Fruit fly (Drosophila melanogaster): ENCODE data around the gene CG31274.

The CG31274 gene

DNA sequence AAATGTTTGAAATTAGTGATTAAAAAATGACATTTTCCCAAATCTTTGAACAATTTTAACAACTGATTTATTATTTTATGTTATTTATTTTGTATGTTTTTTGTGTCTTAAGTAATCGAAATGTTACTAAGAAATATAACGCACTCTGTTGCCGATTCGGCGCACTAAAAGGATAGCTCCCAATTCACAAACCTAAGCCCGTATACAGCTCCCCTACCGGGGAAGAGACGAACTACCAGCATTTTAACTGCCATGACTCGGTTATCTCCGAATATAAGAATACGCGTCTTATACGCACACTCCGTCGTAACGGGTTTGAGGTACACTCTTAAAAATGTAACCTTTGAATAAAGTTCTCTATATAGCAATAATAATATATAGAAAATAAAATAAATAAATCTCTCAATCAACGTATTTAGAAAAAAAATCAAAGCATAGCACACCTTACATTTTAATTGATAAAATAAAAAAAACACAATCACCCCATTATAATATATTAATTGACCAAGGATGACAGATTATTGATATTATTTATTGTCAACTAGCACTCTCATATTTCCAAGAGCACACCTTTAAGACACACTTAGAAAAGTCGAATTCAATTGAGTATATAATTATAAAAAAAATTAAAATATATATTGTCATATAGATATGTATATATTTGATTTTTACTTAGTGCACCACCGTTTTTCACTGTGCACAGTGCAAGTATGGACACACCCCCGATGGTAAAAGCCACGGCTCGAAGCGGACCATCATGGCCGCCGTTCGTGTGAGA is 34.9 kb upstream of the CG31274 start (continued):
- TF ChIP-seq sisA (GFP tag; IDR thresholded peaks at IDR 0.05), result peak; percentile 53
- TF ChIP-seq CG4424 (GFP tag; optimal IDR thresholded peaks at IDR 0.05), result peak; percentile 89
- no peak for TF ChIP-seq z (GFP tag; IDR thresholded peaks at IDR 0.05)
- no peak for TF ChIP-seq lbe (GFP tag; optimal IDR thresholded peaks at IDR 0.05)
- TF ChIP-seq Lpt (GFP tag; optimal IDR thresholded peaks at IDR 0.05), result no peak
- no peak for TF ChIP-seq Dfd (GFP tag; optimal IDR thresholded peaks at IDR 0.05)
- no peak for TF ChIP-seq dimm (GFP tag; IDR thresholded peaks at IDR 0.05)
- peak; percentile 39 for TF ChIP-seq wor (GFP tag; IDR thresholded peaks at IDR 0.05)
- peak; percentile 24 for TF ChIP-seq CG12769 (tag; optimal IDR thresholded peaks at IDR 0.05)
- TF ChIP-seq seq (GFP tag; IDR thresholded peaks at IDR 0.05), result 0 out of 2 replicates have a peak, but pooled peaks have one; percentile 34
- no peak for TF ChIP-seq CkIIα-i1 (GFP tag; IDR thresholded peaks at IDR 0.05)
- peak; percentile 63 for TF ChIP-seq psq (GFP tag; optimal IDR thresholded peaks at IDR 0.05)
- TF ChIP-seq D19A (tag; optimal IDR thresholded peaks at IDR 0.05), result peak; percentile 84
- peak; percentile 43 for TF ChIP-seq CG15514 (GFP tag; optimal IDR thresholded peaks at IDR 0.05)
- peak; percentile 71 for TF ChIP-seq scrt (GFP tag; optimal IDR thresholded peaks at IDR 0.05)
- no peak for TF ChIP-seq aop (GFP tag; IDR thresholded peaks at IDR 0.05)
- TF ChIP-seq vfl (GFP tag; optimal IDR thresholded peaks at IDR 0.05), result no peak
- TF ChIP-seq tup (GFP tag; optimal IDR thresholded peaks at IDR 0.05), result no peak
- TF ChIP-seq CG9876 (GFP tag; optimal IDR thresholded peaks at IDR 0.05), result peak; percentile 26
- peak; percentile 32 for TF ChIP-seq CG6272 (GFP tag; IDR thresholded peaks at IDR 0.05)
- no peak for TF ChIP-seq yki (optimal IDR thresholded peaks at IDR 0.05)
- peak in 1 of 2 experiments; percentile 61 for TF ChIP-seq Hr78 (GFP tag; optimal IDR thresholded peaks at IDR 0.05)
- no peak for TF ChIP-seq nau (GFP tag; optimal IDR thresholded peaks at IDR 0.05)
- peak; percentile 90 for TF ChIP-seq CG10209 (GFP tag; optimal IDR thresholded peaks at IDR 0.05)
- TF ChIP-seq BtbVII (GFP tag; optimal IDR thresholded peaks at IDR 0.05), result peak; percentile 83
- TF ChIP-seq H15 (GFP tag; IDR thresholded peaks at IDR 0.05), result no peak
- no peak for TF ChIP-seq Neu2 (GFP tag; optimal IDR thresholded peaks at IDR 0.05; ENCODE audit: borderline replicate concordance)
- no peak; the same call in 1 of the 2 replicates for TF ChIP-seq Awh (GFP tag; IDR thresholded peaks at IDR 0.05)
- peak; percentile 83 for TF ChIP-seq CG15696 (tag; optimal IDR thresholded peaks at IDR 0.05)
- no peak for TF ChIP-seq CG16813 (GFP tag; IDR thresholded peaks at IDR 0.05; ENCODE audit: partially characterized antibody)
- TF ChIP-seq ro (GFP tag; IDR thresholded peaks at IDR 0.05), result no peak; the same call in 1 of the 2 replicates
- no peak for TF ChIP-seq Kr (GFP tag; optimal IDR thresholded peaks at IDR 0.05)
- peak; percentile 46 for TF ChIP-seq CG17568 (GFP tag; optimal IDR thresholded peaks at IDR 0.05)
- peak; percentile 17; the same call in 1 of the 2 replicates for TF ChIP-seq sob (GFP tag; IDR thresholded peaks at IDR 0.05)
- TF ChIP-seq CG32772 (GFP tag; IDR thresholded peaks at IDR 0.05), result peak; percentile 57
- TF ChIP-seq CG3838 (GFP tag; optimal IDR thresholded peaks at IDR 0.05), result no peak
- TF ChIP-seq CG10654 (GFP tag; optimal IDR thresholded peaks at IDR 0.05), result peak; percentile 72
- peak; percentile 49 for TF ChIP-seq CG4707 (GFP tag; optimal IDR thresholded peaks at IDR 0.05)
- no peak for TF ChIP-seq nom (GFP tag; optimal IDR thresholded peaks at IDR 0.05)
- TF ChIP-seq emc (GFP tag; optimal IDR thresholded peaks at IDR 0.05), result no peak
- TF ChIP-seq tio (GFP tag; optimal IDR thresholded peaks at IDR 0.05), result peak; percentile 78
- peak; percentile 80 for TF ChIP-seq CG17385 (GFP tag; optimal IDR thresholded peaks at IDR 0.05)
- TF ChIP-seq Sox100B (GFP tag; optimal IDR thresholded peaks at IDR 0.05), result peak; percentile 93
- no peak for TF ChIP-seq CG2120 (GFP tag; optimal IDR thresholded peaks at IDR 0.05)
- TF ChIP-seq CG5180 (GFP tag; optimal IDR thresholded peaks at IDR 0.05), result peak; percentile 74
- TF ChIP-seq Mad (GFP tag; optimal IDR thresholded peaks at IDR 0.05), result no peak
- peak; percentile 67 for TF ChIP-seq CG2202 (tag; optimal IDR thresholded peaks at IDR 0.05)
- TF ChIP-seq fd3F (GFP tag; optimal IDR thresholded peaks at IDR 0.05), result peak; percentile 75
- TF ChIP-seq CG12219 (GFP tag; optimal IDR thresholded peaks at IDR 0.05), result peak; percentile 47
